Fruit fly (Drosophila melanogaster) whole organism, embryonic: ENCODE measurements around the gene Tsp33B.

Experiments used
- C15 ChIP-seq: fragments of 200-800 bp; sonication (Bioruptor generic); IDR thresholded peaks from 3 replicates; pipeline ENCODE4 v1.3.6; 2022; ENCODE audit warnings: missing biosample characterization, missing genetic modification characterization
- CG10321 ChIP-seq: fragments of 200-800 bp; sonication (Bioruptor generic); IDR thresholded peaks from 2 replicates; pipeline ENCODE4 v1.3.6; 2022; ENCODE audit warnings: missing biosample characterization, missing genetic modification characterization
- CG11456 ChIP-seq: fragments of 200-800 bp; sonication (Bioruptor generic); IDR thresholded peaks from 3 replicates; pipeline ENCODE4 v1.3.6; 2022; ENCODE audit warnings: missing biosample characterization, missing genetic modification characterization
- CG12219 ChIP-seq: fragments of 200-800 bp; sonication (Bioruptor generic); optimal IDR thresholded peaks from 3 replicates; lab custom pipeline; 2018; ENCODE audit warnings: missing biosample characterization, mild to moderate bottlenecking, missing genetic modification characterization
- CG12744 ChIP-seq: fragments of 200-800 bp; sonication (Bioruptor generic); optimal IDR thresholded peaks from 2 replicates; lab custom pipeline; 2016; ENCODE audit warnings: missing biosample characterization, missing genetic modification characterization
- CG14014 ChIP-seq: fragments of 200-800 bp; sonication (Bioruptor generic); IDR thresholded peaks from 2 replicates; pipeline ENCODE4 v1.3.6; 2022; ENCODE audit warnings: missing biosample characterization, missing genetic modification characterization
- CG18476 ChIP-seq: fragments of 200-800 bp; sonication (Bioruptor generic); optimal IDR thresholded peaks from 2 replicates; lab custom pipeline; 2016; ENCODE audit warnings: missing biosample characterization, mild to moderate bottlenecking, missing genetic modification characterization
- CG2116 ChIP-seq: fragments of 200-800 bp; sonication (Bioruptor generic); optimal IDR thresholded peaks from 3 replicates; lab custom pipeline; 2018; ENCODE audit warnings: missing biosample characterization, mild to moderate bottlenecking, missing genetic modification characterization
- CG30020 ChIP-seq: fragments of 200-800 bp; optimal IDR thresholded peaks from 2 replicates; lab custom pipeline; 2019; ENCODE audit warnings: missing biosample characterization, mild to moderate bottlenecking, missing genetic modification characterization, moderate library complexity
- CG33213 ChIP-seq: fragments of 200-800 bp; sonication (Bioruptor generic); optimal IDR thresholded peaks from 3 replicates; lab custom pipeline; 2016; ENCODE audit warnings: missing biosample characterization, missing genetic modification characterization
- CG3726 ChIP-seq: fragments of 200-800 bp; sonication (Bioruptor generic); IDR thresholded peaks from 3 replicates; pipeline ENCODE4, ENCODE4 v1.3.6; 2022; ENCODE audit warnings: missing biosample characterization, missing genetic modification characterization
- CG4328 ChIP-seq: fragments of 200-800 bp; sonication (Bioruptor generic); optimal IDR thresholded peaks from 3 replicates; lab custom pipeline; 2017; ENCODE audit warnings: missing biosample characterization, missing genetic modification reagents, missing genetic modification characterization
- CG6689 ChIP-seq: fragments of 200-800 bp; sonication (Bioruptor generic); IDR thresholded peaks from 2 replicates; pipeline ENCODE4 v1.3.6; 2022; ENCODE audit warnings: missing biosample characterization, missing genetic modification characterization
- CG6854 ChIP-seq: fragments of 200-800 bp; sonication (Bioruptor generic); optimal IDR thresholded peaks from 3 replicates; lab custom pipeline; 2017; ENCODE audit warnings: missing biosample characterization, mild to moderate bottlenecking, missing genetic modification characterization
- CG7271 ChIP-seq: fragments of 200-800 bp; sonication (Bioruptor generic); optimal IDR thresholded peaks from 2 replicates; lab custom pipeline; 2018; ENCODE audit warnings: missing biosample characterization, mild to moderate bottlenecking, missing genetic modification characterization, moderate library complexity
- CG8359 ChIP-seq: fragments of 200-800 bp; sonication (Bioruptor generic); optimal IDR thresholded peaks from 2 replicates; lab custom pipeline; 2017; ENCODE audit warnings: missing biosample characterization, mild to moderate bottlenecking, missing genetic modification characterization, borderline replicate concordance
- CG9797 ChIP-seq: fragments of 200-800 bp; sonication (Bioruptor generic); optimal IDR thresholded peaks from 3 replicates; lab custom pipeline; 2018; ENCODE audit warnings: missing biosample characterization, mild to moderate bottlenecking, missing genetic modification characterization
- CG9932 ChIP-seq: fragments of 200-800 bp; sonication (Bioruptor generic); IDR thresholded peaks from 2 replicates; pipeline ENCODE4 v1.3.6; 2022; ENCODE audit warnings: missing biosample characterization, missing genetic modification characterization
- Fer1 ChIP-seq: fragments of 200-800 bp; sonication (Bioruptor generic); optimal IDR thresholded peaks from 2 replicates; lab custom pipeline; 2017; ENCODE audit warnings: missing biosample characterization, mild to moderate bottlenecking, missing genetic modification characterization
- Max ChIP-seq: fragments of 200-800 bp; sonication (Bioruptor generic); optimal IDR thresholded peaks from 2 replicates; lab custom pipeline; 2016; ENCODE audit warnings: missing biosample characterization, mild to moderate bottlenecking, missing genetic modification characterization
- NC2α ChIP-seq: fragments of 200-800 bp; sonication (Bioruptor generic); optimal IDR thresholded peaks from 2 replicates; lab custom pipeline; 2016; ENCODE audit warnings: missing biosample characterization, missing genetic modification characterization
- NC2β ChIP-seq: fragments of 200-800 bp; sonication (Bioruptor generic); optimal IDR thresholded peaks from 2 replicates; lab custom pipeline; 2016; ENCODE audit warnings: missing biosample characterization, missing genetic modification characterization
- Rfx ChIP-seq: fragments of 200-800 bp; sonication (Bioruptor generic); IDR thresholded peaks from 2 replicates; pipeline ENCODE4 v1.3.6; 2022; ENCODE audit warnings: missing biosample characterization, missing genetic modification characterization
- Rx ChIP-seq: fragments of 200-800 bp; sonication (Bioruptor generic); IDR thresholded peaks from 2 replicates; pipeline ENCODE4 v1.3.6; 2022; ENCODE audit warnings: missing biosample characterization, missing genetic modification characterization
- amos ChIP-seq: fragments of 200-800 bp; sonication (Bioruptor generic); IDR thresholded peaks from 2 replicates; pipeline ENCODE4 v1.3.6; 2022; ENCODE audit warnings: missing biosample characterization, missing genetic modification characterization; ENCODE audit not compliant: partially characterized antibody
- bsh ChIP-seq, 2 experiments: fragments of 200-800 bp; sonication (Bioruptor generic); optimal IDR thresholded peaks; 2 replicates each; lab custom pipeline; 2017 to 2018; ENCODE audit warnings: mild to moderate bottlenecking in 2 of 2, missing biosample characterization in 2 of 2, missing genetic modification characterization in 2 of 2, moderate library complexity in 1 of 2
- caup ChIP-seq: fragments of 200-800 bp; sonication (Bioruptor generic); optimal IDR thresholded peaks from 3 replicates; lab custom pipeline; 2017; ENCODE audit warnings: missing biosample characterization, mild to moderate bottlenecking, missing genetic modification characterization, moderate library complexity; ENCODE audit not compliant: severe bottlenecking
- corto ChIP-seq: fragments of 200-800 bp; sonication (Bioruptor generic); optimal IDR thresholded peaks from 2 replicates; lab custom pipeline; 2016; ENCODE audit warnings: missing biosample characterization, mild to moderate bottlenecking, missing genetic modification characterization, moderate library complexity
- crc ChIP-seq: fragments of 200-800 bp; sonication (Bioruptor generic); optimal IDR thresholded peaks from 2 replicates; lab custom pipeline; 2016; ENCODE audit warnings: missing biosample characterization, missing genetic modification characterization
- disco-r ChIP-seq: fragments of 200-800 bp; sonication (Bioruptor generic); optimal IDR thresholded peaks from 2 replicates; lab custom pipeline; 2016; ENCODE audit warnings: missing biosample characterization, missing genetic modification characterization
- ems ChIP-seq: fragments of 200-800 bp; sonication (Bioruptor generic); optimal IDR thresholded peaks from 3 replicates; lab custom pipeline; 2016; ENCODE audit warnings: missing biosample characterization, missing genetic modification characterization
- en ChIP-seq: fragments of 200-800 bp; sonication (Bioruptor generic); optimal IDR thresholded peaks from 2 replicates; lab custom pipeline; 2016; ENCODE audit warnings: missing biosample characterization, missing genetic modification characterization
- eyg ChIP-seq: fragments of 200-800 bp; sonication (Bioruptor generic); optimal IDR thresholded peaks from 3 replicates; lab custom pipeline; 2016; ENCODE audit warnings: missing biosample characterization, missing genetic modification characterization
- fd64A ChIP-seq: fragments of 200-800 bp; sonication (Bioruptor generic); optimal IDR thresholded peaks from 3 replicates; lab custom pipeline; 2018; ENCODE audit warnings: missing biosample characterization, mild to moderate bottlenecking, missing genetic modification characterization
- gcm2 ChIP-seq: fragments of 200-800 bp; sonication (Bioruptor generic); optimal IDR thresholded peaks from 2 replicates; lab custom pipeline; 2016; ENCODE audit warnings: missing biosample characterization, missing genetic modification characterization
- kni ChIP-seq: fragments of 200-800 bp; sonication (Bioruptor generic); optimal IDR thresholded peaks from 3 replicates; lab custom pipeline; 2017; ENCODE audit warnings: mild to moderate bottlenecking, missing biosample characterization, missing genetic modification reagents, missing genetic modification characterization
- maf-S ChIP-seq: fragments of 200-800 bp; sonication (Bioruptor generic); optimal IDR thresholded peaks from 2 replicates; lab custom pipeline; 2016; ENCODE audit warnings: missing biosample characterization, missing genetic modification characterization
- nerfin-1 ChIP-seq: fragments of 200-800 bp; sonication (Bioruptor generic); optimal IDR thresholded peaks from 3 replicates; lab custom pipeline; 2019; ENCODE audit warnings: missing biosample characterization, mild to moderate bottlenecking, missing genetic modification characterization, moderate library complexity
- nerfin-2 ChIP-seq: fragments of 200-800 bp; sonication (Bioruptor generic); IDR thresholded peaks from 2 replicates; pipeline ENCODE4 v1.3.6; 2022; ENCODE audit warnings: missing biosample characterization, missing genetic modification characterization; ENCODE audit not compliant: partially characterized antibody
- otp ChIP-seq: fragments of 200-800 bp; sonication (Bioruptor generic); IDR thresholded peaks from 3 replicates; pipeline ENCODE4, ENCODE4 v1.3.6; 2022; ENCODE audit warnings: missing biosample characterization, missing genetic modification characterization
- sd ChIP-seq: fragments of 200-800 bp; sonication (Bioruptor generic); optimal IDR thresholded peaks from 3 replicates; lab custom pipeline; 2018; ENCODE audit warnings: missing biosample characterization, mild to moderate bottlenecking, missing genetic modification characterization, moderate library complexity
- sqz ChIP-seq: fragments of 200-800 bp; sonication (Bioruptor generic); optimal IDR thresholded peaks from 3 replicates; lab custom pipeline; 2018; ENCODE audit warnings: missing biosample characterization, mild to moderate bottlenecking, missing genetic modification characterization
- sr ChIP-seq: fragments of 200-800 bp; sonication (Bioruptor generic); IDR thresholded peaks from 3 replicates; pipeline ENCODE4 v1.3.6; 2022; ENCODE audit warnings: missing biosample characterization, missing genetic modification characterization
- stwl ChIP-seq: fragments of 200-800 bp; sonication (Bioruptor generic); optimal IDR thresholded peaks from 3 replicates; lab custom pipeline; 2018; ENCODE audit warnings: missing biosample characterization, mild to moderate bottlenecking, missing genetic modification characterization, moderate library complexity
- tgo ChIP-seq: fragments of 200-800 bp; sonication (Bioruptor generic); IDR thresholded peaks from 3 replicates; pipeline ENCODE4 v1.3.6; 2022; ENCODE audit warnings: missing biosample characterization, missing genetic modification characterization
- tll ChIP-seq, 2 experiments: fragments of 200-800 bp in 1 of 2; fragments of >200 bp in 1 of 2; sonication (Bioruptor generic) in 1 of 2; optimal IDR thresholded peaks; 2 replicates each; lab custom pipeline; 2017 to 2019; ENCODE audit warnings: missing biosample characterization in 2 of 2, missing genetic modification characterization in 2 of 2, mild to moderate bottlenecking in 1 of 2, moderate library complexity in 1 of 2
- vfl ChIP-seq: fragments of 200-800 bp; sonication (Bioruptor generic); optimal IDR thresholded peaks from 2 replicates; lab custom pipeline; 2016; ENCODE audit warnings: missing biosample characterization, missing genetic modification characterization
- vnd ChIP-seq: fragments of 200-800 bp; sonication (Bioruptor generic); IDR thresholded peaks from 3 replicates; pipeline ENCODE4 v1.3.6; 2022; ENCODE audit warnings: missing biosample characterization, missing genetic modification characterization; ENCODE audit not compliant: partially characterized antibody

Gene Tsp33B

dm6 chr2L:11806701-11807674 is 14.8 kb upstream of the Tsp33B start (continued):
- TF ChIP-seq CG12219 = no peak
- TF ChIP-seq ems (GFP tag; lab: Kevin White, UChicago) = no peak
- no peak for TF ChIP-seq gcm2 (GFP tag; lab: Kevin White, UChicago)
- TF ChIP-seq CG6854 (GFP tag; lab: Kevin White, UChicago) = no peak
- TF ChIP-seq kni (GFP tag; lab: Kevin White, UChicago) = peak; percentile 63
- no peak for TF ChIP-seq CG33213
- TF ChIP-seq amos (GFP tag; lab: Robert Waterston, UW) = peak; percentile 10; the same call in 1 of the 2 replicates
- peak; percentile 13 for TF ChIP-seq CG12744 (GFP tag; lab: Kevin White, UChicago)
- TF ChIP-seq CG10321 (GFP tag; lab: Robert Waterston, UW) = no peak
- TF ChIP-seq fd64A = no peak
- no peak for TF ChIP-seq CG9797
- no peak for TF ChIP-seq caup (GFP tag; lab: Kevin White, UChicago)
- TF ChIP-seq stwl = no peak
- TF ChIP-seq vfl (GFP tag; lab: Kevin White, UChicago) = no peak
- TF ChIP-seq C15 (GFP tag; lab: Robert Waterston, UW) = no peak
- TF ChIP-seq CG9932 (GFP tag; lab: Robert Waterston, UW) = no peak
- no peak for TF ChIP-seq NC2β (GFP tag; lab: Kevin White, UChicago)
- TF ChIP-seq tll (GFP tag; optimal IDR thresholded peaks at IDR 0.05; lab: Kevin White, UChicago) = no peak
- peak; percentile 90 for TF ChIP-seq CG2116 (GFP tag; lab: Kevin White, UChicago)
- no peak for TF ChIP-seq disco-r
- TF ChIP-seq NC2α (GFP tag; lab: Kevin White, UChicago) = no peak
- TF ChIP-seq CG8359 (GFP tag; lab: Kevin White, UChicago) = no peak
- TF ChIP-seq vnd (GFP tag; lab: Robert Waterston, UW) = no peak
- TF ChIP-seq CG11456 = no peak
- no peak for TF ChIP-seq sr (GFP tag; lab: Robert Waterston, UW)
- TF ChIP-seq nerfin-2 (GFP tag; lab: Robert Waterston, UW) = no peak
- TF ChIP-seq en (GFP tag; lab: Kevin White, UChicago) = no peak
- TF ChIP-seq CG7271 (tag; lab: Kevin White, UChicago) = no peak
- TF ChIP-seq CG6689 (GFP tag; lab: Robert Waterston, UW) = no peak
- peak; percentile 17; the same call in 1 of the 3 replicates for TF ChIP-seq otp (GFP tag; lab: Robert Waterston, UW)
- TF ChIP-seq Max (GFP tag; lab: Kevin White, UChicago) = no peak
- TF ChIP-seq Rfx = no peak
- TF ChIP-seq CG14014 (GFP tag; lab: Robert Waterston, UW) = no peak
- peak; percentile 95 for TF ChIP-seq sqz
- TF ChIP-seq eyg (GFP tag; lab: Kevin White, UChicago) = no peak
- TF ChIP-seq CG4328 = no peak
- no peak for TF ChIP-seq crc
- peak; percentile 39 for TF ChIP-seq nerfin-1 (tag; lab: Kevin White, UChicago)
- peak; percentile 46 for TF ChIP-seq Fer1
- no peak for TF ChIP-seq CG30020 (tag; lab: Kevin White, UChicago)
- TF ChIP-seq corto (GFP tag; lab: Kevin White, UChicago) = peak; percentile 20
- TF ChIP-seq sd (tag; lab: Kevin White, UChicago) = peak; percentile 65
- no peak for TF ChIP-seq Rx (GFP tag; lab: Robert Waterston, UW)
- TF ChIP-seq CG3726 (GFP tag; lab: Robert Waterston, UW) = no peak
- TF ChIP-seq CG18476 (GFP tag; lab: Kevin White, UChicago) = no peak
- no peak for TF ChIP-seq tgo (GFP tag; lab: Robert Waterston, UW)
- TF ChIP-seq maf-S (GFP tag; lab: Kevin White, UChicago) = no peak
- peak in 1 of 2 experiments; percentile 82 for TF ChIP-seq bsh (GFP tag; optimal IDR thresholded peaks at IDR 0.05; lab: Kevin White, UChicago)
